Worm (Caenorhabditis elegans): ENCODE measurements around the gene fbxb-92.

DNA sequence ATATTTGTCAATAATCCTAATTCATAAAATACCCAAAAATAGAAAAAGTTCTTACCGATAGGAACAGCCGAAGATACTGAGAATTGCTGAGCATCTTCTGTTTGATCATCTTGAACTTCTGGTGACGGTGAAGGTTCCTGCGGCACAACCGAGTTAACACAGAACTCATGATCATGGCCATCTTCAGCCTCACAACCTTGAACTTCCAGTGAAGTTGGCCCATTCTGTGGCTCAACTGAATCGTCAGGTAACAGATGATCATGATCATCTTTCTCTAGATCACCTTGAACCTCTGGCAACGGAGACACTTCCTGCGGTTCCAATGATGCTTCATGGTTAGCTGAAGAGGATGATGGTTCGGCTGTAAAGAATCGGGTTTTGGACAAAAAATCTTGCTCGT is 24.3 kb upstream of the fbxb-92 start:
- TF ChIP-seq nhr-77 (tag; optimal IDR thresholded peaks at IDR 0.05), result no peak
- TF ChIP-seq aly-2 (tag; optimal IDR thresholded peaks at IDR 0.05), result no peak
- no peak for TF ChIP-seq lin-13 (GFP tag; optimal IDR thresholded peaks at IDR 0.05)
- TF ChIP-seq ztf-4 (tag; optimal IDR thresholded peaks at IDR 0.05), result no peak
- no peak for TF ChIP-seq nhr-11 (tag; optimal IDR thresholded peaks at IDR 0.05)
- TF ChIP-seq unc-55 (GFP tag; optimal IDR thresholded peaks at IDR 0.05), result no peak
- no peak for TF ChIP-seq elt-3 (tag; optimal IDR thresholded peaks at IDR 0.05)
- no peak for TF ChIP-seq unc-62 (GFP tag; optimal IDR thresholded peaks at IDR 0.05)
- TF ChIP-seq ztf-11 (tag; optimal IDR thresholded peaks at IDR 0.05), result no peak
- no peak for TF ChIP-seq sem-4 (tag; optimal IDR thresholded peaks at IDR 0.05)
- no peak for TF ChIP-seq ama-1 (optimal IDR thresholded peaks at IDR 0.05)
- TF ChIP-seq alr-1 (tag; optimal IDR thresholded peaks at IDR 0.05), result no peak
- TF ChIP-seq snpc-4 (tag; optimal IDR thresholded peaks at IDR 0.05), result no peak

Measured in whole organism, L2 larva.